Worm (Caenorhabditis elegans): Measurements from ENCODE around the gene rnp-7.

rnp-7 gene

ce11 chrIII:7162065-7162762, 1.3 kb upstream of the rnp-7 start, which contains the start of the genes syf-2 and K04G7.1 (continued):
- TF ChIP-seq vab-15 (tag; optimal IDR thresholded peaks at IDR 0.05): no peak
- peak; percentile 71 for TF ChIP-seq fkh-10 (GFP tag; optimal IDR thresholded peaks at IDR 0.05)
- TF ChIP-seq ceh-82 (tag; optimal IDR thresholded peaks at IDR 0.05): peak; percentile 55 to 96 (median 67)
- peak; percentile 78 to 87 for TF ChIP-seq egl-27 (tag; optimal IDR thresholded peaks at IDR 0.05)
- peak; percentile 72; the same call in 1 of the 2 replicates for TF ChIP-seq ceh-88 (GFP tag; IDR thresholded peaks at IDR 0.05)
- TF ChIP-seq alr-1 (tag; optimal IDR thresholded peaks at IDR 0.05; ENCODE audit: borderline replicate concordance): no peak
- TF ChIP-seq zip-4 (GFP tag; optimal IDR thresholded peaks at IDR 0.05): peak; percentile 60
- TF ChIP-seq xbp-1 (tag; optimal IDR thresholded peaks at IDR 0.05): peak; percentile 91
- no peak for TF ChIP-seq unc-30 (tag; optimal IDR thresholded peaks at IDR 0.05)
- peak; percentile 91 for TF ChIP-seq tbx-2 (tag; optimal IDR thresholded peaks at IDR 0.05)
- TF ChIP-seq snu-23 (GFP tag; optimal IDR thresholded peaks at IDR 0.05): peak; percentile 92
- peak; percentile 52 for TF ChIP-seq hpl-2 (GFP tag; optimal IDR thresholded peaks at IDR 0.05)
- TF ChIP-seq unc-130 (tag; optimal IDR thresholded peaks at IDR 0.05): peak; percentile 83
- TF ChIP-seq blmp-1 (tag; optimal IDR thresholded peaks at IDR 0.05): peak; percentile 82
- peak; percentile 64 for TF ChIP-seq C04F5.9 (tag; optimal IDR thresholded peaks at IDR 0.05)
- TF ChIP-seq lin-35 (GFP tag; optimal IDR thresholded peaks at IDR 0.05): peak; percentile 93 to 96
- TF ChIP-seq fkh-8 (tag; optimal IDR thresholded peaks at IDR 0.05): peak; percentile 95
- TF ChIP-seq sptf-1 (tag; optimal IDR thresholded peaks at IDR 0.05): no peak
- TF ChIP-seq fos-1 (tag; optimal IDR thresholded peaks at IDR 0.05): peak; percentile 34
- peak; percentile 80 for TF ChIP-seq grh-1 (GFP tag; IDR thresholded peaks at IDR 0.05)
- no peak for TF ChIP-seq hlh-4 (tag; optimal IDR thresholded peaks at IDR 0.05)
- no peak for TF ChIP-seq pag-3 (tag; optimal IDR thresholded peaks at IDR 0.05; ENCODE audit: borderline replicate concordance, insufficient read depth)
- peak; percentile 90 for TF ChIP-seq nhr-19 (GFP tag; conservative IDR thresholded peaks at IDR 0.05)
- no peak for TF ChIP-seq Y116A8C.19 (tag; optimal IDR thresholded peaks at IDR 0.05; ENCODE audit: borderline replicate concordance)
- peak in 1 of 2 experiments; percentile 57 for TF ChIP-seq ztf-11 (tag; optimal IDR thresholded peaks at IDR 0.05)
- peak; percentile 82 for TF ChIP-seq snpc-4 (tag; optimal IDR thresholded peaks at IDR 0.05)
- peak; percentile 95 for TF ChIP-seq lin-14 (GFP tag; optimal IDR thresholded peaks at IDR 0.05)
- TF ChIP-seq pax-3 (tag; optimal IDR thresholded peaks at IDR 0.05): peak; percentile 82
- TF ChIP-seq pqm-1 (tag; optimal IDR thresholded peaks at IDR 0.05): no peak
- peak; percentile 99 for TF ChIP-seq lin-15B (tag; optimal IDR thresholded peaks at IDR 0.05)
- peak; percentile 62 for TF ChIP-seq mef-2 (tag; optimal IDR thresholded peaks at IDR 0.05)
- TF ChIP-seq hlh-17 (GFP tag; optimal IDR thresholded peaks at IDR 0.05; ENCODE audit: borderline replicate concordance): no peak

- no peak for TF ChIP-seq isw-1 (GFP tag; IDR thresholded peaks at IDR 0.05)
- no peak for TF ChIP-seq ceh-88 (GFP tag; IDR thresholded peaks at IDR 0.05)
- TF ChIP-seq fkh-10 (GFP tag; optimal IDR thresholded peaks at IDR 0.05): no peak
- no peak for TF ChIP-seq sox-4 (tag; optimal IDR thresholded peaks at IDR 0.05)
- no peak for TF ChIP-seq unc-98 (GFP tag; IDR thresholded peaks at IDR 0.05)
- no peak for TF ChIP-seq F16B12.6 (tag; optimal IDR thresholded peaks at IDR 0.05)
- no peak for TF ChIP-seq egl-27 (tag; optimal IDR thresholded peaks at IDR 0.05)
- TF ChIP-seq nhr-84 (tag; optimal IDR thresholded peaks at IDR 0.05): no peak
- TF ChIP-seq nhr-20 (tag; optimal IDR thresholded peaks at IDR 0.05): no peak
- no peak for TF ChIP-seq alr-1 (tag; optimal IDR thresholded peaks at IDR 0.05; ENCODE audit: borderline replicate concordance)
- TF ChIP-seq nhr-77 (tag; optimal IDR thresholded peaks at IDR 0.05): no peak
- no peak for TF ChIP-seq ces-1 (GFP tag; optimal IDR thresholded peaks at IDR 0.05)
- no peak for TF ChIP-seq dpl-1 (GFP tag; optimal IDR thresholded peaks at IDR 0.05)
- TF ChIP-seq ceh-63 (GFP tag; optimal IDR thresholded peaks at IDR 0.05): no peak
- no peak for TF ChIP-seq hlh-17 (GFP tag; optimal IDR thresholded peaks at IDR 0.05; ENCODE audit: borderline replicate concordance)
- TF ChIP-seq ceh-82 (tag; optimal IDR thresholded peaks at IDR 0.05): no peak
- TF ChIP-seq pax-3 (tag; optimal IDR thresholded peaks at IDR 0.05): no peak
Measured at ce11 chrIII:7159246-7159645, 1.7 kb downstream of the rnp-7 start.
